Fruit fly (Drosophila melanogaster): ENCODE data around the gene CG7231.

Gene CG7231

DNA sequence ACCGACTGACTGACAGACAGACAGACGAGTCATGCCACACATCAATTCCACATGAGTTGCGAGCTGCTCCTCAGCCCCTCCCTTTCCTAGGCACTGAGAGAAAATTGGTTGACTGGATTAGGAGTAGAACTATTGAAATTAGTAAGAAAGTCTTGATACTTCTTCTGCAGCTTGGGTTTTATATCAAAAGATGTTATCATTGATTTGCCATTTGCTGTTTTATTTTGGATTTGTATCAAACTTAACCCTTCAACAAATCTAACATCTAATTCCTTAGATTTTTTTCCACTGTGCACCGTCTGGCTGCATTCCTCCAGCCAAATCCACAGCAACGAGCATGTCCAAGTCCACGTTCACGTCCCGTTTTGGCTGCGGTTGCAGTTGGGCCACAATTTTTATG lies 34.0 kb upstream of the CG7231 start (continued):
- peak in 1 of 2 experiments; percentile 84 for TF ChIP-seq salr (GFP tag; optimal IDR thresholded peaks at IDR 0.05)
- TF ChIP-seq CG6854 (GFP tag; optimal IDR thresholded peaks at IDR 0.05) = no peak
- peak; percentile 52 for TF ChIP-seq Eip75B (GFP tag; optimal IDR thresholded peaks at IDR 0.05)
- peak; percentile 76 for TF ChIP-seq dac (GFP tag; optimal IDR thresholded peaks at IDR 0.05)
- peak; percentile 60 for TF ChIP-seq achi (GFP tag; optimal IDR thresholded peaks at IDR 0.05)
- peak; percentile 87 for TF ChIP-seq eg (GFP tag; IDR thresholded peaks at IDR 0.05)
- TF ChIP-seq fd59A (GFP tag; optimal IDR thresholded peaks at IDR 0.05) = no peak
- no peak for TF ChIP-seq CG8319 (GFP tag; optimal IDR thresholded peaks at IDR 0.05)
- TF ChIP-seq topi (GFP tag; optimal IDR thresholded peaks at IDR 0.05) = no peak

DNA sequence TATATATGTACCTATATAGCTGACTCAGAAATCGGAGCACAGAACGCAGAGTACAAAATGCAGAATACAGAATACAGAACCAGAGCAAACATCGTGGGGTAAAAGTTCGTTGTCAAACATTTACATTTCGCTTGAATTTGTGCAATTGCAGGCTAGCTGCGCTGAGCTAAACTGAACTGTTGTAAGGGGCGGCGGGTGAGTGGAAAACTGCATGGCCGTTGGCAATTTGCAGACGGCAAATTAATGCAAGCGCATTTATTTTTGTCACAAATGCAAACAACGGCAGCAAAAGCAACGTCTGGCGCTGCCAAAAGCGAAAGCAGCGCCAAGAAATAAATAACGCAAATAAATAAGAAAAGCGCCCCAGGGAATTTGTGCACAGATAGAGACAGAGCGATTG lies 31.8 kb upstream of the CG7231 start:
- TF ChIP-seq Hr38 (GFP tag; optimal IDR thresholded peaks at IDR 0.05) = no peak
- TF ChIP-seq Sox14 (GFP tag; optimal IDR thresholded peaks at IDR 0.05) = no peak
- TF ChIP-seq CG3919 (GFP tag; optimal IDR thresholded peaks at IDR 0.05) = no peak
- no peak for TF ChIP-seq pdm3 (GFP tag; optimal IDR thresholded peaks at IDR 0.05)
- no peak for TF ChIP-seq Lpt (GFP tag; optimal IDR thresholded peaks at IDR 0.05)
- no peak for TF ChIP-seq CG10669 (GFP tag; optimal IDR thresholded peaks at IDR 0.05)
- TF ChIP-seq svp (GFP tag) = no peak
- no peak for TF ChIP-seq CG31627 (GFP tag; optimal IDR thresholded peaks at IDR 0.05)
- TF ChIP-seq achi (GFP tag; optimal IDR thresholded peaks at IDR 0.05) = no peak
- no peak for TF ChIP-seq OdsH (GFP tag; optimal IDR thresholded peaks at IDR 0.05)
- no peak for TF ChIP-seq CG34406 (GFP tag; optimal IDR thresholded peaks at IDR 0.05)
- no peak for TF ChIP-seq Ets96B (tag; optimal IDR thresholded peaks at IDR 0.05)
- TF ChIP-seq CG6792 (GFP tag; optimal IDR thresholded peaks at IDR 0.05) = no peak

dm6 chr2L:7952351-7952750 lies 31.4 kb upstream of the CG7231 start:
- TF ChIP-seq CG3919 (GFP tag; optimal IDR thresholded peaks at IDR 0.05) = peak; percentile 51
- TF ChIP-seq topi (GFP tag; optimal IDR thresholded peaks at IDR 0.05) = no peak
- TF ChIP-seq salr (GFP tag; optimal IDR thresholded peaks at IDR 0.05) = peak in 1 of 2 experiments; percentile 6
- TF ChIP-seq Eip78C (GFP tag) = peak; percentile 50
- TF ChIP-seq CG8632 (GFP tag; optimal IDR thresholded peaks at IDR 0.05) = no peak
- TF ChIP-seq CG34406 (GFP tag; optimal IDR thresholded peaks at IDR 0.05) = no peak
- TF ChIP-seq CG6163 (GFP tag; IDR thresholded peaks at IDR 0.05) = no peak
- TF ChIP-seq Ets21C (GFP tag; optimal IDR thresholded peaks at IDR 0.05) = no peak

DNA sequence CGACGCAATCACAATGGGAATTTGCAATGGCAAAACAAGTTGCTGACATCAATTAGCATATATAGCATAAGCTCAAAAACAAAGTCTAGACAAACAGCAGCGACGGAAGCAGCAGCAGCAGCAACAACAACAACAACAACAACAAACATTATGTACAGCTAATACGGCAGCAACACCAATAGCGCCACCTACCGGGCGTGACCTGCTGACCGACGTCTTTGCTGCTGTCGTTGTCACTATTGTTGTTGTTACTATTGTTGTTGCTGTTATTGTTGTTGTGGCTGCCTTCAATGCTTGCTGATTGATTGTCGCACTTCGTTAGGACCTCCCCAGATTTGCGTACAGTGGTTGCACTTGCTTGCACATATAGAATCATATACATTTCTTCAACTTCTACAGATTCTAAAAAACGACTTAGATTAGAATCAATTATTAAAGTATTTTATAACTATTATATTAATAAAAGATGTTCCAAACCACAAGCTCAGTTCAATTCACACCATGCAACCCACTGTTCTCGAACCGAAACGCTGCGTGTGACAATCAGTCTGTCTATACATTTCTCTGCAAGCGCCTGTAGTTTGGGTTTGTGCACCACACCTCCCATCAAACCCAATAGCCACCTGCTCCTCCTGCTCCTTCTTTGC lies 30.3 kb upstream of the CG7231 start:
- TF ChIP-seq CG8632 (GFP tag; optimal IDR thresholded peaks at IDR 0.05) = no peak
- peak; percentile 30 for TF ChIP-seq CG3919 (GFP tag; optimal IDR thresholded peaks at IDR 0.05)
- no peak for TF ChIP-seq CG11762 (GFP tag; optimal IDR thresholded peaks at IDR 0.05; ENCODE audit: insufficient read depth)
- no peak for TF ChIP-seq topi (GFP tag; optimal IDR thresholded peaks at IDR 0.05)
- TF ChIP-seq CG16779 (tag; optimal IDR thresholded peaks at IDR 0.05) = no peak
- TF ChIP-seq Eip78C (GFP tag) = peak; percentile 58
- TF ChIP-seq CG6854 (GFP tag; optimal IDR thresholded peaks at IDR 0.05) = no peak
- TF ChIP-seq pdm3 (GFP tag; optimal IDR thresholded peaks at IDR 0.05) = no peak
- peak; percentile 10 for TF ChIP-seq Ets96B (tag; optimal IDR thresholded peaks at IDR 0.05)
- no peak for TF ChIP-seq OdsH (GFP tag; optimal IDR thresholded peaks at IDR 0.05)
- peak; percentile 68 for TF ChIP-seq CG11294 (GFP tag; IDR thresholded peaks at IDR 0.05)
- TF ChIP-seq vri (GFP tag; optimal IDR thresholded peaks at IDR 0.05) = no peak
- TF ChIP-seq CG34406 (GFP tag; optimal IDR thresholded peaks at IDR 0.05) = no peak
- peak; percentile 87 for TF ChIP-seq eg (GFP tag; IDR thresholded peaks at IDR 0.05)
- TF ChIP-seq dac (GFP tag; optimal IDR thresholded peaks at IDR 0.05) = no peak
- no peak for TF ChIP-seq CG1621 (tag; optimal IDR thresholded peaks at IDR 0.05)
- no peak for TF ChIP-seq esn (GFP tag; optimal IDR thresholded peaks at IDR 0.05)
- TF ChIP-seq Hr4 (GFP tag; optimal IDR thresholded peaks at IDR 0.05) = peak; percentile 31
- no peak for TF ChIP-seq fd85E (GFP tag; optimal IDR thresholded peaks at IDR 0.05)
- peak; percentile 59 for TF ChIP-seq CG32006 (GFP tag; optimal IDR thresholded peaks at IDR 0.05)
- no peak for TF ChIP-seq CG10631 (GFP tag; optimal IDR thresholded peaks at IDR 0.05)
- peak; percentile 46 for TF ChIP-seq acj6 (GFP tag; optimal IDR thresholded peaks at IDR 0.05)
- no peak for TF ChIP-seq CG10669 (GFP tag; optimal IDR thresholded peaks at IDR 0.05)
- TF ChIP-seq Sox14 (GFP tag; optimal IDR thresholded peaks at IDR 0.05) = peak; percentile 24
- TF ChIP-seq CG4318 (GFP tag; optimal IDR thresholded peaks at IDR 0.05) = no peak
- TF ChIP-seq CG11902 (GFP tag; optimal IDR thresholded peaks at IDR 0.05) = no peak
- TF ChIP-seq svp (GFP tag) = no peak
- TF ChIP-seq CG3032 (tag; optimal IDR thresholded peaks at IDR 0.05) = no peak
- no peak for TF ChIP-seq CG31627 (GFP tag; optimal IDR thresholded peaks at IDR 0.05)
- TF ChIP-seq Sox102F (GFP tag; optimal IDR thresholded peaks at IDR 0.05) = no peak
- no peak for TF ChIP-seq Hr39 (GFP tag; optimal IDR thresholded peaks at IDR 0.05)
- TF ChIP-seq Ets21C (GFP tag; optimal IDR thresholded peaks at IDR 0.05) = no peak
- TF ChIP-seq Sox15 (GFP tag; optimal IDR thresholded peaks at IDR 0.05) = no peak
- no peak for TF ChIP-seq CG8319 (GFP tag; optimal IDR thresholded peaks at IDR 0.05)
- TF ChIP-seq Gug (GFP tag; IDR thresholded peaks at IDR 0.05) = peak; percentile 76
